Worm (Caenorhabditis elegans): ENCODE results near the gene F52E1.9.

ce11 chrV:8434400-8434827 is 31.9 kb upstream of the F52E1.9 start:
- TF ChIP-seq nhr-76 (tag; optimal IDR thresholded peaks at IDR 0.05) (no peak), ceh-32 (tag; optimal IDR thresholded peaks at IDR 0.05; ENCODE audit: poor library complexity) (no peak), cey-2 (tag; optimal IDR thresholded peaks at IDR 0.05; ENCODE audit: borderline replicate concordance, insufficient read depth) (no peak), arid-1 (GFP tag; conservative IDR thresholded peaks at IDR 0.05) (no peak), egl-27 (tag; optimal IDR thresholded peaks at IDR 0.05) (no peak), duxl-1 (tag; optimal IDR thresholded peaks at IDR 0.05; ENCODE audit: poor library complexity) (no peak)
